Fruit fly (Drosophila melanogaster) whole organism, embryonic: ENCODE data around the gene CG14696.

Source experiments
- Atf3 ChIP-seq: fragments of 200-800 bp; sonication (Bioruptor generic); optimal IDR thresholded peaks from 3 replicates; lab custom pipeline; 2016; ENCODE audit warnings: missing biosample characterization, missing genetic modification characterization
- BEAF-32 ChIP-seq: fragments of 200-800 bp; sonication (Bioruptor generic); optimal IDR thresholded peaks from 3 replicates; lab custom pipeline; 2017; ENCODE audit warnings: missing biosample characterization, missing genetic modification characterization, mild to moderate bottlenecking, moderate library complexity, missing genetic modification reagents
- Bgb ChIP-seq: fragments of 200-800 bp; sonication (Bioruptor generic); IDR thresholded peaks from 2 replicates; pipeline ENCODE4 v1.3.6; 2022; ENCODE audit warnings: missing biosample characterization, missing genetic modification characterization; ENCODE audit not compliant: partially characterized antibody
- CG10147 ChIP-seq: fragments of 200-800 bp; sonication (Bioruptor generic); optimal IDR thresholded peaks from 2 replicates; lab custom pipeline; 2019; ENCODE audit warnings: missing biosample characterization, mild to moderate bottlenecking, missing genetic modification characterization, moderate library complexity
- CG10209 ChIP-seq: fragments of 200-800 bp; sonication (Bioruptor generic); optimal IDR thresholded peaks from 3 replicates; lab custom pipeline; 2017; ENCODE audit warnings: missing biosample characterization, mild to moderate bottlenecking, missing genetic modification characterization, missing genetic modification reagents
- CG10321 ChIP-seq: fragments of 200-800 bp; sonication (Bioruptor generic); IDR thresholded peaks from 2 replicates; pipeline ENCODE4 v1.3.6; 2022; ENCODE audit warnings: missing biosample characterization, missing genetic modification characterization
- CG11085 ChIP-seq: fragments of 200-800 bp; sonication (Bioruptor generic); IDR thresholded peaks from 2 replicates; pipeline ENCODE4 v1.3.6; 2022; ENCODE audit warnings: missing biosample characterization, missing genetic modification characterization
- CG11093 ChIP-seq: fragments of 200-800 bp; sonication (Bioruptor generic); IDR thresholded peaks from 3 replicates; pipeline ENCODE4 v1.3.6; 2022; ENCODE audit warnings: missing biosample characterization, missing genetic modification characterization
- CG12299 ChIP-seq: fragments of 200-800 bp; sonication (Bioruptor generic); optimal IDR thresholded peaks from 2 replicates; lab custom pipeline; 2018; ENCODE audit warnings: missing biosample characterization, mild to moderate bottlenecking, missing genetic modification characterization
- CG12659 ChIP-seq: fragments of 200-800 bp; sonication (Bioruptor generic); optimal IDR thresholded peaks from 3 replicates; lab custom pipeline; 2017; ENCODE audit warnings: mild to moderate bottlenecking, missing biosample characterization, missing genetic modification reagents, missing genetic modification characterization
- CG14860 ChIP-seq: fragments of 200-800 bp; sonication (Bioruptor generic); IDR thresholded peaks from 3 replicates; pipeline ENCODE4 v1.3.6; 2022; ENCODE audit warnings: missing biosample characterization, missing genetic modification characterization; ENCODE audit not compliant: partially characterized antibody
- CG15073 ChIP-seq: fragments of 200-800 bp; sonication (Bioruptor generic); optimal IDR thresholded peaks from 2 replicates; lab custom pipeline; 2016; ENCODE audit warnings: missing biosample characterization, missing genetic modification characterization
- CG1529 ChIP-seq: fragments of 200-800 bp; sonication (Bioruptor generic); optimal IDR thresholded peaks from 3 replicates; lab custom pipeline; 2018; ENCODE audit warnings: missing biosample characterization, missing genetic modification characterization
- CG16813 ChIP-seq: fragments of 200-800 bp; sonication (Bioruptor generic); IDR thresholded peaks from 3 replicates; pipeline ENCODE4 v1.3.6; 2022; ENCODE audit warnings: missing biosample characterization, missing genetic modification characterization; ENCODE audit not compliant: partially characterized antibody
- CG17186 ChIP-seq: fragments of 200-800 bp; sonication (Bioruptor generic); optimal IDR thresholded peaks from 3 replicates; lab custom pipeline; 2017; ENCODE audit warnings: missing biosample characterization, missing genetic modification reagents, missing genetic modification characterization
- CG17359 ChIP-seq: fragments of 200-800 bp; sonication (Bioruptor generic); optimal IDR thresholded peaks from 3 replicates; lab custom pipeline; 2018; ENCODE audit warnings: missing biosample characterization, mild to moderate bottlenecking, missing genetic modification characterization, moderate library complexity
- CG31388 ChIP-seq: fragments of 200-800 bp; sonication (Bioruptor generic); optimal IDR thresholded peaks from 2 replicates; lab custom pipeline; 2016; ENCODE audit warnings: missing biosample characterization, missing genetic modification characterization
- CG5245 ChIP-seq: fragments of 200-800 bp; sonication (Bioruptor generic); optimal IDR thresholded peaks from 3 replicates; lab custom pipeline; 2016; ENCODE audit warnings: missing biosample characterization, missing genetic modification characterization
- CG6791 ChIP-seq: fragments of 200-800 bp; sonication (Bioruptor generic); IDR thresholded peaks from 3 replicates; pipeline ENCODE4 v1.3.6; 2022; ENCODE audit warnings: missing biosample characterization, missing genetic modification characterization; ENCODE audit not compliant: partially characterized antibody
- CG6854 ChIP-seq: fragments of 200-800 bp; sonication (Bioruptor generic); optimal IDR thresholded peaks from 3 replicates; lab custom pipeline; 2017; ENCODE audit warnings: missing biosample characterization, mild to moderate bottlenecking, missing genetic modification characterization
- CG7987 ChIP-seq: fragments of 200-800 bp; sonication (Bioruptor generic); optimal IDR thresholded peaks from 2 replicates; lab custom pipeline; 2018; ENCODE audit warnings: missing biosample characterization, mild to moderate bottlenecking, missing genetic modification characterization, moderate library complexity
- CG8388 ChIP-seq: fragments of 200-800 bp; sonication (Bioruptor generic); optimal IDR thresholded peaks from 2 replicates; lab custom pipeline; 2019; ENCODE audit warnings: missing biosample characterization, mild to moderate bottlenecking, missing genetic modification characterization, moderate library complexity
- CG9797 ChIP-seq: fragments of 200-800 bp; sonication (Bioruptor generic); optimal IDR thresholded peaks from 3 replicates; lab custom pipeline; 2018; ENCODE audit warnings: missing biosample characterization, mild to moderate bottlenecking, missing genetic modification characterization
- CTCF ChIP-seq: fragments of 200-800 bp; sonication (Bioruptor generic); optimal IDR thresholded peaks from 2 replicates; lab custom pipeline; 2017; ENCODE audit warnings: missing biosample characterization, mild to moderate bottlenecking, missing genetic modification characterization, moderate library complexity
- Fer1 ChIP-seq: fragments of 200-800 bp; sonication (Bioruptor generic); optimal IDR thresholded peaks from 2 replicates; lab custom pipeline; 2017; ENCODE audit warnings: missing biosample characterization, mild to moderate bottlenecking, missing genetic modification characterization
- Lhr ChIP-seq: fragments of 200-800 bp; sonication (Bioruptor generic); optimal IDR thresholded peaks from 3 replicates; lab custom pipeline; 2017; ENCODE audit warnings: mild to moderate bottlenecking, missing biosample characterization, missing genetic modification reagents, missing genetic modification characterization
- Max ChIP-seq: fragments of 200-800 bp; sonication (Bioruptor generic); optimal IDR thresholded peaks from 2 replicates; lab custom pipeline; 2016; ENCODE audit warnings: missing biosample characterization, mild to moderate bottlenecking, missing genetic modification characterization
- Nf-YB ChIP-seq: fragments of 200-800 bp; sonication (Bioruptor generic); optimal IDR thresholded peaks from 3 replicates; lab custom pipeline; 2019; ENCODE audit warnings: missing biosample characterization, mild to moderate bottlenecking, missing genetic modification characterization, moderate library complexity
- Nf-YC ChIP-seq: fragments of 200-800 bp; optimal IDR thresholded peaks from 3 replicates; lab custom pipeline; 2019; ENCODE audit warnings: missing biosample characterization, mild to moderate bottlenecking, missing genetic modification characterization, moderate library complexity
- Pdp1 ChIP-seq, 2 experiments: fragments of 200-800 bp; sonication (Bioruptor generic); optimal IDR thresholded peaks; 3 replicates each; lab custom pipeline; 2016; ENCODE audit warnings: missing biosample characterization in 2 of 2, missing genetic modification characterization in 2 of 2, mild to moderate bottlenecking in 1 of 2, moderate library complexity in 1 of 2
- Sry-δ ChIP-seq: fragments of 200-800 bp; sonication (Bioruptor generic); optimal IDR thresholded peaks from 2 replicates; lab custom pipeline; 2016; ENCODE audit warnings: missing biosample characterization, missing genetic modification characterization
- Stat92E ChIP-seq, 3 experiments: fragments of >200 bp in 2 of 3; fragments of 200-800 bp in 1 of 3; sonication (Bioruptor generic) in 1 of 3; optimal IDR thresholded peaks; 2 replicates each; lab custom pipeline; 2017 to 2019; ENCODE audit warnings: missing biosample characterization in 3 of 3, missing genetic modification characterization in 3 of 3, mild to moderate bottlenecking in 1 of 3, moderate library complexity in 1 of 3
- Trl ChIP-seq, 3 experiments: fragments of >200 bp in 2 of 3; fragments of 200-800 bp in 1 of 3; sonication (Bioruptor generic) in 1 of 3; optimal IDR thresholded peaks; 2 replicates in 1 of 3; 3 replicates in 2 of 3; lab custom pipeline; 2016 to 2017; ENCODE audit warnings: missing biosample characterization in 1 of 3, missing genetic modification characterization in 1 of 3
- abd-A ChIP-seq: fragments of 200-800 bp; sonication (Bioruptor generic); optimal IDR thresholded peaks from 3 replicates; lab custom pipeline; 2019; ENCODE audit warnings: missing biosample characterization, mild to moderate bottlenecking, missing genetic modification characterization, moderate library complexity
- ara ChIP-seq: fragments of 200-800 bp; sonication (Bioruptor generic); IDR thresholded peaks from 2 replicates; pipeline ENCODE4 v1.3.6; 2022; ENCODE audit warnings: missing biosample characterization, missing genetic modification characterization
- bbx ChIP-seq: fragments of 200-800 bp; sonication (Bioruptor generic); IDR thresholded peaks from 2 replicates; pipeline ENCODE4 v1.3.6; 2022; ENCODE audit warnings: missing biosample characterization, missing genetic modification characterization; ENCODE audit not compliant: partially characterized antibody
- crp ChIP-seq, 2 experiments: fragments of 200-800 bp; sonication (Bioruptor generic); optimal IDR thresholded peaks; 2 replicates in 1 of 2; 3 replicates in 1 of 2; lab custom pipeline; 2017; ENCODE audit warnings: missing biosample characterization in 2 of 2, missing genetic modification characterization in 2 of 2, mild to moderate bottlenecking in 1 of 2, moderate library complexity in 1 of 2
- ewg ChIP-seq: fragments of 200-800 bp; sonication (Bioruptor generic); optimal IDR thresholded peaks from 3 replicates; lab custom pipeline; 2017; ENCODE audit warnings: mild to moderate bottlenecking, missing biosample characterization, missing genetic modification reagents, missing genetic modification characterization
- fu2 ChIP-seq: fragments of 200-800 bp; sonication (Bioruptor generic); optimal IDR thresholded peaks from 2 replicates; lab custom pipeline; 2016; ENCODE audit warnings: missing biosample characterization, missing genetic modification characterization
- gt ChIP-seq: fragments of 200-800 bp; sonication (Bioruptor generic); IDR thresholded peaks from 2 replicates; pipeline ENCODE4 v1.3.6; 2022; ENCODE audit warnings: missing biosample characterization, missing genetic modification characterization
- hkb ChIP-seq, 2 experiments: fragments of 200-800 bp in 1 of 2; fragments of >200 bp in 1 of 2; sonication (Bioruptor generic) in 1 of 2; IDR thresholded peaks in 1 of 2; optimal IDR thresholded peaks in 1 of 2; 2 replicates each; pipeline versions ENCODE4 v1.3.6 to Lab custom; 2017 to 2022; ENCODE audit warnings: missing biosample characterization in 1 of 2, missing genetic modification characterization in 1 of 2
- kni ChIP-seq: fragments of 200-800 bp; sonication (Bioruptor generic); optimal IDR thresholded peaks from 3 replicates; lab custom pipeline; 2017; ENCODE audit warnings: mild to moderate bottlenecking, missing biosample characterization, missing genetic modification reagents, missing genetic modification characterization
- pho ChIP-seq: fragments of 200-800 bp; sonication (Bioruptor generic); optimal IDR thresholded peaks from 2 replicates; lab custom pipeline; 2016; ENCODE audit warnings: missing biosample characterization, missing genetic modification characterization
- sob ChIP-seq: fragments of 200-800 bp; sonication (Bioruptor generic); IDR thresholded peaks from 2 replicates; pipeline ENCODE4 v1.3.6; 2022; ENCODE audit warnings: missing biosample characterization, missing genetic modification characterization
- sug ChIP-seq: fragments of 200-800 bp; optimal IDR thresholded peaks from 2 replicates; lab custom pipeline; 2019; ENCODE audit warnings: missing biosample characterization, mild to moderate bottlenecking, missing genetic modification characterization, moderate library complexity
- tin ChIP-seq: fragments of 200-800 bp; sonication (Bioruptor generic); optimal IDR thresholded peaks from 3 replicates; lab custom pipeline; 2016; ENCODE audit warnings: missing biosample characterization, missing genetic modification characterization
- vvl ChIP-seq: fragments of 200-800 bp; sonication (Bioruptor generic); IDR thresholded peaks from 2 replicates; pipeline ENCODE4 v1.3.6; 2022; ENCODE audit warnings: missing biosample characterization, missing genetic modification characterization
- z ChIP-seq: fragments of 200-800 bp; sonication (Bioruptor generic); IDR thresholded peaks from 3 replicates; pipeline ENCODE4 v1.3.6; 2022; ENCODE audit warnings: missing biosample characterization, missing genetic modification characterization

CG14696 gene

DNA sequence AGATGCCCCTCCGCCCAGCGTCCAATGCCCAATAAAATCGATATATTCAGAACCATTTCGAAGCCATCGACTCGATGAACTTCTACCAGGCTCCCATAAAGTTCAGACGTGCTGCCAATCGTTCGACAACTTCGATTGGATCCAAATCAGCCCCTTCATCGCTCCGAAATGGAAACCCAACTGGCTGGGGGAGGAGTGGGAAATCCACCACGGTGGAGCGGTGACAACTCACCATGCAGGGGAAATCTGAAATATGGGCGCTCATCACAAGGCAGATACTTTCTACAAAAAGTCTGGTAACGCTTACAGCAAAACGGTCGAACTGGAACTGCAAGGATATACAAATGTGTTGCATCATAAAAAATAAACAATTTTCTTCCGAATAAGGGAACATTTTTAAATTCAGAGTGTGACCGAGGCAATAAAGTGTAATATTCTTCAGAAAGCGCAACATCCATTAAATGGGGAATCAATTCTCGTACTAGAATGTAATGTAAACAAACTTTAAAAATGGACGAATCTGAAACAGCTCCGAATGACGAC, 32.5 kb downstream of the CG14696 start, which contains the start of gene CG4565 (continued):
- no peak for TF ChIP-seq gt (GFP tag; lab: Robert Waterston, UW)
- no peak for TF ChIP-seq CG6854 (GFP tag; lab: Kevin White, UChicago)
- no peak for TF ChIP-seq Max (GFP tag; lab: Kevin White, UChicago)
- no peak for TF ChIP-seq CG8388
- no peak for TF ChIP-seq fu2 (GFP tag; lab: Kevin White, UChicago)
- peak; percentile 41 for TF ChIP-seq BEAF-32
- no peak for TF ChIP-seq CG12659 (GFP tag; lab: Kevin White, UChicago)
- peak in 1 of 2 experiments; percentile 82 for TF ChIP-seq Pdp1 (GFP tag; optimal IDR thresholded peaks at IDR 0.05; lab: Kevin White, UChicago)
- peak; percentile 29; the same call in 1 of the 2 replicates for TF ChIP-seq Bgb
- no peak for TF ChIP-seq CG10147
- TF ChIP-seq Nf-YC (tag; lab: Kevin White, UChicago) = peak; percentile 87
- TF ChIP-seq sug (tag; lab: Kevin White, UChicago) = peak; percentile 7
- no peak for TF ChIP-seq Trl (optimal IDR thresholded peaks at IDR 0.05; lab: Kevin White, UChicago)
- no peak for TF ChIP-seq Trl (GFP tag; optimal IDR thresholded peaks at IDR 0.05; lab: Kevin White, UChicago)
- TF ChIP-seq Nf-YB (GFP tag; lab: Kevin White, UChicago) = peak; percentile 79
- no peak for TF ChIP-seq CG10321 (GFP tag; lab: Robert Waterston, UW)
- no peak for TF ChIP-seq CG31388 (GFP tag; lab: Kevin White, UChicago)
- TF ChIP-seq ara (GFP tag; lab: Robert Waterston, UW) = no peak
- TF ChIP-seq CG17359 = no peak
- no peak for TF ChIP-seq sob
- no peak for TF ChIP-seq CG1529 (GFP tag; lab: Kevin White, UChicago)
- TF ChIP-seq CG11093 (GFP tag; lab: Robert Waterston, UW) = no peak
- peak; percentile 54 for TF ChIP-seq Sry-δ (GFP tag; lab: Kevin White, UChicago)
- no peak for TF ChIP-seq hkb (optimal IDR thresholded peaks at IDR 0.05; lab: Kevin White, UChicago)
- 0 out of 2 replicates have a peak, but pooled peaks have one; percentile 35 for TF ChIP-seq hkb (GFP tag; IDR thresholded peaks at IDR 0.05; lab: Robert Waterston, UW)
- TF ChIP-seq Stat92E (GFP tag; optimal IDR thresholded peaks at IDR 0.05; lab: Kevin White, UChicago) = peak in 1 of 3 experiments; percentile 36
- TF ChIP-seq pho (GFP tag; lab: Kevin White, UChicago) = no peak
- peak; percentile 47; the same call in 1 of the 3 replicates for TF ChIP-seq CG14860 (GFP tag; lab: Robert Waterston, UW)
- no peak for TF ChIP-seq CG10209 (GFP tag; lab: Kevin White, UChicago)
- TF ChIP-seq vvl = peak; percentile 22; the same call in 1 of the 2 replicates
- no peak for TF ChIP-seq ewg (GFP tag; lab: Kevin White, UChicago)
- no peak for TF ChIP-seq abd-A (tag; lab: Kevin White, UChicago)
- peak in 1 of 2 experiments; percentile 60 for TF ChIP-seq crp (GFP tag; optimal IDR thresholded peaks at IDR 0.05; lab: Kevin White, UChicago)
- TF ChIP-seq kni (GFP tag; lab: Kevin White, UChicago) = peak; percentile 49
- TF ChIP-seq CG15073 = no peak
- peak; percentile 34 for TF ChIP-seq CG9797 (GFP tag; lab: Kevin White, UChicago)
- TF ChIP-seq CG7987 (GFP tag; lab: Kevin White, UChicago) = peak; percentile 31
- no peak for TF ChIP-seq CG17186 (GFP tag; lab: Kevin White, UChicago)
- TF ChIP-seq CG16813 (GFP tag; lab: Robert Waterston, UW) = peak; percentile 11; the same call in 1 of the 3 replicates
- no peak for TF ChIP-seq CG11085 (GFP tag; lab: Robert Waterston, UW)
- peak; percentile 42 for TF ChIP-seq Fer1
- TF ChIP-seq z = no peak
- TF ChIP-seq tin (GFP tag; lab: Kevin White, UChicago) = no peak
- no peak for TF ChIP-seq CG5245 (GFP tag; lab: Kevin White, UChicago)
- TF ChIP-seq Atf3 = no peak
- TF ChIP-seq Lhr = peak; percentile 93
- TF ChIP-seq CG12299 (tag; lab: Kevin White, UChicago) = no peak
- peak; percentile 16 for TF ChIP-seq CTCF (GFP tag; lab: Kevin White, UChicago)
- peak; percentile 53 for TF ChIP-seq bbx
- TF ChIP-seq CG6791 (GFP tag; lab: Robert Waterston, UW) = peak; percentile 53; the same call in 1 of the 3 replicates
